Worm (Caenorhabditis elegans) whole organism, L4 larva: ENCODE measurements around the gene T04A11.1.

Experiments used
- F10B5.3 ChIP-seq: sonication (generic microtip); optimal IDR thresholded peaks from 2 replicates; lab custom pipeline; 2016; ENCODE audit warnings: mild to moderate bottlenecking, missing genetic modification characterization, missing compliant biosample characterization
- F26F4.8 ChIP-seq: fragments of 200-800 bp; sonication (Bioruptor generic); conservative IDR thresholded peaks from 2 replicates; pipeline ENCODE4 v1.3.6; 2022; ENCODE audit warnings: missing genetic modification characterization, missing compliant biosample characterization
- F44E2.7 ChIP-seq: fragments of 200-800 bp; sonication (Bioruptor generic); IDR thresholded peaks from 2 replicates; pipeline ENCODE4 v2.1.2; 2022; ENCODE audit warnings: missing genetic modification characterization, missing compliant biosample characterization
- T26A8.4 ChIP-seq: fragments of 200-800 bp; sonication (Bioruptor generic); IDR thresholded peaks from 2 replicates; pipeline ENCODE4 v1.3.6; 2022; ENCODE audit warnings: missing genetic modification characterization, missing compliant biosample characterization
- Y5F2A.4 ChIP-seq: fragments of 200-800 bp; sonication (Bioruptor generic); optimal IDR thresholded peaks from 2 replicates; lab custom pipeline; 2018; ENCODE audit warnings: mild to moderate bottlenecking, missing genetic modification characterization, missing compliant biosample characterization
- aha-1 ChIP-seq: fragments of 150-350 bp; peaks from one replicate; lab custom pipeline; 2014; ENCODE audit warnings: missing biosample characterization, missing genetic modification characterization
- ceh-32 ChIP-seq: sonication (generic microtip); optimal IDR thresholded peaks from 2 replicates; lab custom pipeline; 2016; ENCODE audit warnings: mild to moderate bottlenecking, missing genetic modification characterization, missing compliant biosample characterization; ENCODE audit not compliant: poor library complexity
- ces-1 ChIP-seq: fragments of 150-350 bp; sonication (generic microtip); optimal IDR thresholded peaks from 4 replicates; lab custom pipeline; 2014; ENCODE audit warnings: missing biosample characterization, missing genetic modification reagents, missing genetic modification characterization
- ctbp-1 ChIP-seq: fragments of 200-800 bp; sonication (Bioruptor generic); IDR thresholded peaks from 2 replicates; pipeline ENCODE4 v1.3.6; 2022; ENCODE audit warnings: missing genetic modification reagents, missing genetic modification characterization, missing compliant biosample characterization
- daf-12 ChIP-seq: fragments of 150-350 bp; optimal IDR thresholded peaks from 2 replicates; lab custom pipeline; 2014; ENCODE audit warnings: missing biosample characterization, missing genetic modification reagents, missing genetic modification characterization
- daf-16 ChIP-seq, 3 experiments: sonication (generic microtip); optimal IDR thresholded peaks; 2 replicates each; lab custom pipeline; 2016 to 2017; ENCODE audit warnings: missing genetic modification characterization in 3 of 3, missing genetic modification reagents in 3 of 3, mild to moderate bottlenecking in 2 of 3, missing compliant biosample characterization in 2 of 3, missing biosample characterization in 1 of 3, moderate library complexity in 1 of 3
- daf-8 ChIP-seq: fragments of 200-800 bp; sonication (Bioruptor generic); IDR thresholded peaks from 2 replicates; pipeline ENCODE4 v1.3.6; 2022; ENCODE audit warnings: missing genetic modification characterization, missing compliant biosample characterization
- fkh-10 ChIP-seq: fragments of 150-350 bp; optimal IDR thresholded peaks from 2 replicates; lab custom pipeline; 2014; ENCODE audit warnings: missing biosample characterization, missing genetic modification reagents, missing genetic modification characterization
- hif-1 ChIP-seq, 2 experiments: sonication (generic microtip); optimal IDR thresholded peaks; 2 replicates each; lab custom pipeline; 2016 to 2017; ENCODE audit warnings: missing compliant biosample characterization in 2 of 2, missing genetic modification characterization in 2 of 2, missing genetic modification reagents in 2 of 2, missing genotype in 2 of 2, mild to moderate bottlenecking in 1 of 2
- hlh-11 ChIP-seq: fragments of 200-800 bp; sonication (Bioruptor generic); optimal IDR thresholded peaks from 2 replicates; lab custom pipeline; 2018; ENCODE audit warnings: mild to moderate bottlenecking, missing genetic modification characterization, missing compliant biosample characterization
- jun-1 ChIP-seq: fragments of 150-350 bp; optimal IDR thresholded peaks from 2 replicates; lab custom pipeline; 2014; ENCODE audit warnings: missing biosample characterization, missing genetic modification reagents, missing genetic modification characterization
- lin-29 ChIP-seq: fragments of 200-800 bp; sonication (Bioruptor generic); IDR thresholded peaks from 2 replicates; pipeline ENCODE4 v1.3.6; 2022; ENCODE audit warnings: missing genetic modification reagents, missing genetic modification characterization, missing compliant biosample characterization
- madf-5 ChIP-seq, 2 experiments: fragments of 200-800 bp; sonication (Bioruptor generic); IDR thresholded peaks; 2 replicates each; pipeline ENCODE4 v1.3.6; 2022; ENCODE audit warnings: missing compliant biosample characterization in 2 of 2, missing genetic modification characterization in 2 of 2
- mdl-1 ChIP-seq, 2 experiments: fragments of 150-350 bp in 1 of 2; sonication (generic microtip) in 1 of 2; optimal IDR thresholded peaks; 2 replicates each; lab custom pipeline; 2014 to 2017; ENCODE audit warnings: missing biosample characterization in 2 of 2, missing genetic modification characterization in 2 of 2
- mxl-3 ChIP-seq: fragments of 200-800 bp; sonication (Bioruptor generic); optimal IDR thresholded peaks from 2 replicates; lab custom pipeline; 2018; ENCODE audit warnings: mild to moderate bottlenecking, missing genetic modification characterization, missing compliant biosample characterization
- nhr-10 ChIP-seq: fragments of 150-350 bp; optimal IDR thresholded peaks from 2 replicates; lab custom pipeline; 2014; ENCODE audit warnings: missing biosample characterization, missing genetic modification characterization
- nhr-102 ChIP-seq: sonication (generic microtip); optimal IDR thresholded peaks from 2 replicates; lab custom pipeline; 2016; ENCODE audit warnings: mild to moderate bottlenecking, missing genetic modification characterization, moderate library complexity, missing compliant biosample characterization
- nhr-25 ChIP-seq: sonication (generic microtip); optimal IDR thresholded peaks from 2 replicates; lab custom pipeline; 2017; ENCODE audit warnings: missing genetic modification characterization, mild to moderate bottlenecking, missing compliant biosample characterization, antibody characterized with exemption, moderate library complexity, borderline replicate concordance; ENCODE audit not compliant: insufficient read depth
- nhr-28 ChIP-seq: fragments of 150-350 bp; optimal IDR thresholded peaks from 2 replicates; lab custom pipeline; 2014; ENCODE audit warnings: missing biosample characterization, missing genetic modification characterization
- pha-4 ChIP-seq, 2 experiments: fragments of 150-350 bp in 1 of 2; fragments of 200-800 bp in 1 of 2; sonication (Bioruptor generic) in 1 of 2; IDR thresholded peaks in 1 of 2; optimal IDR thresholded peaks in 1 of 2; 2 replicates each; pipeline versions ENCODE4 v1.3.6 to Lab custom; 2014 to 2022; ENCODE audit warnings: missing genetic modification characterization in 2 of 2, missing genetic modification reagents in 2 of 2, missing biosample characterization in 1 of 2, missing compliant biosample characterization in 1 of 2
- php-3 ChIP-seq: fragments of 200-800 bp; sonication (Bioruptor generic); IDR thresholded peaks from 2 replicates; pipeline ENCODE4 v1.3.6; 2022; ENCODE audit warnings: missing genetic modification reagents, missing genetic modification characterization, missing compliant biosample characterization
- saeg-2 ChIP-seq: fragments of 200-800 bp; sonication (Bioruptor generic); IDR thresholded peaks from 2 replicates; pipeline ENCODE4 v1.3.6; 2022; ENCODE audit warnings: missing genetic modification reagents, missing genetic modification characterization, missing compliant biosample characterization
- sdz-12 ChIP-seq: fragments of 200-800 bp; sonication (Bioruptor generic); optimal IDR thresholded peaks from 2 replicates; lab custom pipeline; 2018; ENCODE audit warnings: mild to moderate bottlenecking, missing genetic modification characterization, missing compliant biosample characterization
- set-16 ChIP-seq: fragments of 200-800 bp; sonication (Bioruptor generic); IDR thresholded peaks from 2 replicates; pipeline ENCODE4 v1.3.6; 2022; ENCODE audit warnings: missing genetic modification reagents, missing genetic modification characterization, missing compliant biosample characterization
- snpc-1.2 ChIP-seq: fragments of 200-800 bp; sonication (Bioruptor generic); IDR thresholded peaks from 2 replicates; pipeline ENCODE4 v1.3.6; 2022; ENCODE audit warnings: missing genetic modification reagents, missing genetic modification characterization, missing compliant biosample characterization
- spr-1 ChIP-seq: sonication (generic microtip); optimal IDR thresholded peaks from 2 replicates; lab custom pipeline; 2016; ENCODE audit warnings: mild to moderate bottlenecking, missing genetic modification characterization, missing compliant biosample characterization
- tra-1 ChIP-seq: fragments of 200-800 bp; sonication (Bioruptor generic); IDR thresholded peaks from 2 replicates; pipeline ENCODE4 v1.3.6; 2022; ENCODE audit warnings: missing genetic modification reagents, missing genetic modification characterization, missing compliant biosample characterization
- unc-62 ChIP-seq, 3 experiments: fragments of 150-350 bp in 1 of 3; sonication (generic microtip); optimal IDR thresholded peaks in 2 of 3; peaks in 1 of 3; 1 replicate in 1 of 3; 2 replicates in 2 of 3; lab custom pipeline; 2014 to 2017; ENCODE audit warnings: missing biosample characterization in 3 of 3, missing genetic modification characterization in 3 of 3, missing genetic modification reagents in 3 of 3, missing genotype in 1 of 3
- zfp-2 ChIP-seq: sonication (generic microtip); optimal IDR thresholded peaks from 2 replicates; lab custom pipeline; 2016; ENCODE audit warnings: mild to moderate bottlenecking, missing genetic modification characterization, missing compliant biosample characterization
- zip-11 ChIP-seq: fragments of 200-800 bp; sonication (Bioruptor generic); IDR thresholded peaks from 2 replicates; pipeline ENCODE4 v1.3.6; 2022; ENCODE audit warnings: missing genetic modification characterization, missing compliant biosample characterization
- ztf-11 ChIP-seq: fragments of 150-350 bp; optimal IDR thresholded peaks from 2 replicates; lab custom pipeline; 2014; ENCODE audit warnings: missing biosample characterization, missing genetic modification characterization
- ztf-7 ChIP-seq: fragments of 150-350 bp; optimal IDR thresholded peaks from 2 replicates; lab custom pipeline; 2014; ENCODE audit warnings: missing biosample characterization, missing genetic modification characterization

The T04A11.1 gene

DNA sequence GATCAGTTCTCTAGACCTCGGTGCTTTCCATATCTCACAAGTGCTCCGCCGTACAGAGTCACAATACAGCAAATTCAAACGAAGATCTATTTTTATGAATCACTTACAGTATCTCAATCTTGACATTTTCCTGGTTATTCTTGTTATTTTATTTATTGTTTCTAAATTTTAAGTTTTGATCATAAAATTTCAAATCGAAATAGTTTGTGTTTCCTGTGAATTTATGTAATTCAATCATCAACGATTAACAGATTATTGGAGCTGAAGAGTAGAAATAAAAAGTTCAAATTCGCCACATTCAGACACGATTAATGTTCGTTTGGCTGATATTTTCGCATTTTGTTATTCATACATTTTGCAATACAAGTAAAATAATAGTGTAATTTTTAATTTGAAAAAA, 44.5 kb downstream of the T04A11.1 start, which contains the start of gene clec-184:
Gene clec-184, plus strand, starts transcription at position 301 of the 400 bp plus-strand sequence.
- TF ChIP-seq fkh-10 (no peak), php-3 (GFP tag; lab: Robert Waterston, UW) (no peak), nhr-10 (tag; lab: Kevin White, UChicago) (no peak), zfp-2 (no peak), daf-16 (GFP tag; optimal IDR thresholded peaks at IDR 0.05; lab: Kevin White, UChicago) (no peak), daf-16 (tag; optimal IDR thresholded peaks at IDR 0.05; lab: Kevin White, UChicago) (no peak), mdl-1 (tag; optimal IDR thresholded peaks at IDR 0.05; lab: Kevin White, UChicago) (no peak), zip-11 (GFP tag; lab: Robert Waterston, UW) (no peak)

DNA sequence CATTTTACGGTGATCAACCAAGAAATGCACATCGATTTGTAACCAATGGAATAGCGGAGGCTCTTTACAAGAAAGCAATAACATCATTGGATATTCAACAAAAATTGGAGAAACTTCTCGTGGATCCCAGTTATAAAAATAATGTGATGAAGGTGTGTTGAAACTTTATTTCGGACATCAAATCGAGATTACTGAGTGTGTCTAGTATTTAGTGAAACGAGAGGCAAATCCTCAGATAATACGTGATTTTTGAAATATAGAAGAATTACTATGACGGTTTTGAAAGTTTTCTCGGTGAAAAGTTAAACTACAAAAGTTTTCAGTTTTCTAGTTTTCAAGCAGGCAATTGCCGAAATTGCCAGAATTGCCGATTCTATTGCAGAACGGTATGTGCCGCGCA, 45.1 kb downstream of the T04A11.1 start:
- peak; percentile 92 for TF ChIP-seq aha-1 (tag; lab: Kevin White, UChicago)
- TF ChIP-seq mdl-1 (tag; optimal IDR thresholded peaks at IDR 0.05; lab: Kevin White, UChicago), result no peak

DNA sequence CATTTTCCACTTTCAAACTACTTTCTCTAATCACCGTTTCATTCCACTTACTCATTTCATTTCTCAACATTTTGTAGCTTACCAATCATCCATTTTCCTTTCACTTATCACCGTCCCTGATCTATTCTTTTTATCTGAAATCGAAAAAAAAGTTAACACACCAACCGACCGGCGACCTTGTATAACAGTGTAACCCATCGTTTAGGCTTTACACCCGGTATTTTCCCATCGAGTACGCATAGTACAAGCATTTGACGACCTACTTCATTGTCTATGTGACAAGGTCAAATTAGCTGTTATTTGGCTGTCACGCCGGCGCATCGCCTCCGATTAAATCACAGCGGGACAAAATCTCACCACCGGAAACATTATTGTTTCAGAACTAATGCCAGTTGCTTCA, 47.3 kb downstream of the T04A11.1 start:
- no peak for TF ChIP-seq hif-1 (tag; optimal IDR thresholded peaks at IDR 0.05; lab: Kevin White, UChicago)
- no peak for TF ChIP-seq jun-1 (tag; lab: Kevin White, UChicago)
- no peak for TF ChIP-seq ces-1 (GFP tag; lab: Kevin White, UChicago)
- no peak for TF ChIP-seq F26F4.8 (GFP tag; lab: Robert Waterston, UW)
- no peak for TF ChIP-seq pha-4 (GFP tag; IDR thresholded peaks at IDR 0.05; lab: Robert Waterston, UW)
- TF ChIP-seq pha-4 (tag; optimal IDR thresholded peaks at IDR 0.05; lab: Kevin White, UChicago), result no peak
- TF ChIP-seq ztf-7, result no peak
- TF ChIP-seq nhr-25 (tag; lab: Kevin White, UChicago), result peak; percentile 9
- no peak for TF ChIP-seq ctbp-1 (GFP tag; lab: Robert Waterston, UW)
- TF ChIP-seq T26A8.4 (GFP tag; lab: Robert Waterston, UW), result no peak
- peak; percentile 16 for TF ChIP-seq aha-1 (tag; lab: Kevin White, UChicago)
- TF ChIP-seq ceh-32 (tag; lab: Kevin White, UChicago), result no peak
- TF ChIP-seq nhr-28, result no peak
- no peak for TF ChIP-seq daf-12 (tag; lab: Kevin White, UChicago)
- no peak for TF ChIP-seq spr-1
- TF ChIP-seq zip-11 (GFP tag; lab: Robert Waterston, UW), result no peak
- no peak for TF ChIP-seq daf-8
- TF ChIP-seq unc-62 (GFP tag; optimal IDR thresholded peaks at IDR 0.05 in 1 of 2; lab: Kevin White, UChicago), result peak in 1 of 2 experiments; percentile 86
- TF ChIP-seq unc-62 (tag; optimal IDR thresholded peaks at IDR 0.05; lab: Kevin White, UChicago), result no peak
- TF ChIP-seq ztf-11 (tag; lab: Kevin White, UChicago), result no peak
- no peak for TF ChIP-seq F10B5.3 (tag; lab: Kevin White, UChicago)

DNA sequence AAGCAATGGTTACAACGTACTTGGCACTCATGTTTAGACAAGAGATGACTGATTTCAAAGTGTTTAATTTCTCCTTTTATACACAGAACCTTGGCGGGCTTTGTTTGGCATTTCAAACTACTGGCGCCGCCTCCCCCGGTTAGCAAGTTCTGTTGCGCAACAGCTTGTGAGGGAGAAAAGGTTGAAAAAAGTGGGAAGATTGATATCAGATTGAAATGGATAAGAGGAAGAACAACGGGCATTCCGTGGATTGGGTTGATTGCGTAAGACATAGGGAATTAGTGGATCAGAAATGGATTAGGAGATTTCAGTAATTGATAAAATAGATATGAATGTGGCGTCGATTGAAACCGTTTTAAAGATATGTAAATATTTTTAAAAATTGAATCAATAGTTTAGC, 48.4 kb downstream of the T04A11.1 start, which contains the start of gene col-130:
Gene col-130, minus strand, starts transcription at position 50 of the 400 bp plus-strand sequence.
- TF ChIP-seq mxl-3 (peak; percentile 2), aha-1 (tag; lab: Kevin White, UChicago) (peak; percentile 4), set-16 (no peak)
- TF ChIP-seq, all 104 proteins: peak for 2

DNA sequence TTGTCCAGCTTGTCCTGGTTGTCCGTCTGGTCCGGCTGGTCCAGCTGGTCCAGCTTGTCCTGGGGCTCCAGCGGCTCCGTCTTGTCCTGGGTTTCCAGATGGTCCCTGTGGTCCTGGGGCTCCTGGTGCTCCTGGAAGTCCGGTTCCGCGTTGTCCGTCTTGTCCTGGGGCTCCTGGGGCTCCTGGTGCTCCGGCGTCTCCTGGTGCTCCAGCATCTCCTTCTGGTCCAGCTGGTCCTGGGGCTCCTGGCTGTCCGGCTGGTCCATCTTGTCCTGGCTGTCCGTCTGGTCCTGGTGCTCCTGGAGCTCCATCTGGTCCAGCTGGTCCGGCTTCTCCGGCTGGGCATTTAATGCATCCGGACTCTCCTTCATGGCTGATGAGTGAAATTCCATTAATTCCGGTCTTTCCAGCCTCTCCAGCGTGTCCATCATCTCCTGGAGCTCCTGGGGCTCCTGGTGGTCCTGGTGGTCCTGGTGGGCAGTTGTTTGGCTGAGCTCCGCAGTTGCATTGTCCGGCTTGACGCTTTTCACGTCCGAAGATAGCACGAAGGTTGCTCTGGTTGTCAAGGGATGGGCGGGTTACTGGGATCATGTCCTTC, 49.1 kb downstream of the T04A11.1 start:
- TF ChIP-seq T26A8.4 (GFP tag; lab: Robert Waterston, UW) (peak; percentile 47; the same call in 1 of the 2 replicates), php-3 (GFP tag; lab: Robert Waterston, UW) (0 out of 2 replicates have a peak, but pooled peaks have one; percentile 13), ctbp-1 (GFP tag; lab: Robert Waterston, UW) (no peak), F44E2.7 (GFP tag; lab: Robert Waterston, UW) (0 out of 2 replicates have a peak, but pooled peaks have one; percentile 32), tra-1 (GFP tag; lab: Robert Waterston, UW) (no peak), Y5F2A.4 (GFP tag; lab: Kevin White, UChicago) (no peak), hlh-11 (tag; lab: Kevin White, UChicago) (peak; percentile 49), snpc-1.2 (GFP tag; lab: Robert Waterston, UW) (0 out of 2 replicates have a peak, but pooled peaks have one; percentile 5), nhr-102 (tag; lab: Kevin White, UChicago) (no peak), set-16 (peak; percentile 99), madf-5 (GFP tag; IDR thresholded peaks at IDR 0.05; lab: Robert Waterston, UW) (peak in 1 of 2 experiments; percentile 99; a peak in 2 of 4 replicates), daf-12 (tag; lab: Kevin White, UChicago) (no peak), saeg-2 (0 out of 2 replicates have a peak, but pooled peaks have one; percentile 36), lin-29 (GFP tag; lab: Robert Waterston, UW) (0 out of 2 replicates have a peak, but pooled peaks have one; percentile 17), F10B5.3 (tag; lab: Kevin White, UChicago) (no peak), sdz-12 (GFP tag; lab: Kevin White, UChicago) (no peak)
